Fruit fly (Drosophila melanogaster) whole organism, embryonic: Measurements from ENCODE around the gene Ndae1.
A peak's percentile ranks its signal among the peaks of the same experiment; 100 is the strongest.

ENCODE experiments used
- Abd-B ChIP-seq: fragments of 200-800 bp; sonication (Bioruptor generic); optimal IDR thresholded peaks from 2 replicates; lab custom pipeline; 2018; ENCODE audit warnings: missing biosample characterization, mild to moderate bottlenecking, missing genetic modification characterization, moderate library complexity
- Bdp1 ChIP-seq: fragments of 200-800 bp; sonication (Bioruptor generic); optimal IDR thresholded peaks from 3 replicates; lab custom pipeline; 2016; ENCODE audit warnings: missing biosample characterization, missing genetic modification characterization
- Blimp-1 ChIP-seq: fragments of 200-800 bp; sonication (Bioruptor generic); optimal IDR thresholded peaks from 3 replicates; lab custom pipeline; 2018; ENCODE audit warnings: missing biosample characterization, missing genetic modification characterization, mild to moderate bottlenecking, moderate library complexity, missing genetic modification reagents
- BtbVII ChIP-seq: fragments of 200-800 bp; sonication (Bioruptor generic); optimal IDR thresholded peaks from 3 replicates; lab custom pipeline; 2017; ENCODE audit warnings: missing biosample characterization, mild to moderate bottlenecking, missing genetic modification characterization
- Bteb2 ChIP-seq: fragments of 200-800 bp; sonication (Bioruptor generic); optimal IDR thresholded peaks from 2 replicates; lab custom pipeline; 2016; ENCODE audit warnings: missing biosample characterization, missing genetic modification characterization
- CG10321 ChIP-seq: fragments of 200-800 bp; sonication (Bioruptor generic); IDR thresholded peaks from 2 replicates; pipeline ENCODE4 v1.3.6; 2022; ENCODE audit warnings: missing biosample characterization, missing genetic modification characterization
- CG10431 ChIP-seq: fragments of 200-800 bp; sonication (Bioruptor generic); optimal IDR thresholded peaks from 3 replicates; lab custom pipeline; 2018; ENCODE audit warnings: missing biosample characterization, mild to moderate bottlenecking, missing genetic modification characterization
- CG10565 ChIP-seq: fragments of 200-800 bp; sonication (Bioruptor generic); optimal IDR thresholded peaks from 3 replicates; lab custom pipeline; 2016; ENCODE audit warnings: missing biosample characterization, mild to moderate bottlenecking, missing genetic modification characterization
- CG10654 ChIP-seq: fragments of 200-800 bp; sonication (Bioruptor generic); optimal IDR thresholded peaks from 2 replicates; lab custom pipeline; 2016; ENCODE audit warnings: missing biosample characterization, missing genetic modification characterization
- CG12391 ChIP-seq: fragments of 200-800 bp; sonication (Bioruptor generic); optimal IDR thresholded peaks from 3 replicates; lab custom pipeline; 2018; ENCODE audit warnings: missing biosample characterization, mild to moderate bottlenecking, missing genetic modification characterization, moderate library complexity
- CG13296 ChIP-seq: fragments of 200-800 bp; sonication (Bioruptor generic); optimal IDR thresholded peaks from 3 replicates; lab custom pipeline; 2018; ENCODE audit warnings: missing biosample characterization, mild to moderate bottlenecking, missing genetic modification characterization
- CG15073 ChIP-seq: fragments of 200-800 bp; sonication (Bioruptor generic); optimal IDR thresholded peaks from 2 replicates; lab custom pipeline; 2016; ENCODE audit warnings: missing biosample characterization, missing genetic modification characterization
- CG15269 ChIP-seq: fragments of 200-800 bp; sonication (Bioruptor generic); optimal IDR thresholded peaks from 2 replicates; lab custom pipeline; 2018; ENCODE audit warnings: missing biosample characterization, mild to moderate bottlenecking, missing genetic modification characterization, moderate library complexity
- CG15514 ChIP-seq: fragments of 200-800 bp; sonication (Bioruptor generic); optimal IDR thresholded peaks from 3 replicates; lab custom pipeline; 2017; ENCODE audit warnings: missing biosample characterization, missing genetic modification characterization, mild to moderate bottlenecking, moderate library complexity, missing genetic modification reagents
- CG2120 ChIP-seq: fragments of 200-800 bp; sonication (Bioruptor generic); optimal IDR thresholded peaks from 3 replicates; lab custom pipeline; 2016; ENCODE audit warnings: missing biosample characterization, missing genetic modification characterization
- CG34422 ChIP-seq: fragments of 200-800 bp; sonication (Bioruptor generic); IDR thresholded peaks from 3 replicates; pipeline ENCODE4 v1.3.6; 2022; ENCODE audit warnings: missing biosample characterization, missing genetic modification characterization
- CG3726 ChIP-seq: fragments of 200-800 bp; sonication (Bioruptor generic); IDR thresholded peaks from 3 replicates; pipeline ENCODE4, ENCODE4 v1.3.6; 2022; ENCODE audit warnings: missing biosample characterization, missing genetic modification characterization
- CG4820 ChIP-seq: fragments of 200-800 bp; sonication (Bioruptor generic); optimal IDR thresholded peaks from 3 replicates; lab custom pipeline; 2016; ENCODE audit warnings: missing biosample characterization, missing genetic modification characterization
- CG6689 ChIP-seq: fragments of 200-800 bp; sonication (Bioruptor generic); IDR thresholded peaks from 2 replicates; pipeline ENCODE4 v1.3.6; 2022; ENCODE audit warnings: missing biosample characterization, missing genetic modification characterization
- CG9727 ChIP-seq: fragments of 200-800 bp; sonication (Bioruptor generic); optimal IDR thresholded peaks from 3 replicates; lab custom pipeline; 2017; ENCODE audit warnings: missing biosample characterization, mild to moderate bottlenecking, missing genetic modification characterization
- D19A ChIP-seq: fragments of 200-800 bp; optimal IDR thresholded peaks from 3 replicates; lab custom pipeline; 2019; ENCODE audit warnings: missing biosample characterization, mild to moderate bottlenecking, missing genetic modification characterization, moderate library complexity
- Deaf1 ChIP-seq: fragments of 200-800 bp; optimal IDR thresholded peaks from 3 replicates; lab custom pipeline; 2019; ENCODE audit warnings: missing biosample characterization, mild to moderate bottlenecking, missing genetic modification characterization, moderate library complexity
- Gug ChIP-seq: fragments of 200-800 bp; sonication (Bioruptor generic); IDR thresholded peaks from 4 replicates; pipeline ENCODE4 v1.3.6; 2022; ENCODE audit warnings: missing biosample characterization, missing genetic modification characterization
- HHEX ChIP-seq: fragments of 200-800 bp; sonication (Bioruptor generic); optimal IDR thresholded peaks from 3 replicates; lab custom pipeline; 2017; ENCODE audit warnings: missing biosample characterization, mild to moderate bottlenecking, missing genetic modification characterization, missing genetic modification reagents
- Nf-YC ChIP-seq: fragments of 200-800 bp; optimal IDR thresholded peaks from 3 replicates; lab custom pipeline; 2019; ENCODE audit warnings: missing biosample characterization, mild to moderate bottlenecking, missing genetic modification characterization, moderate library complexity
- NfI ChIP-seq: fragments of 200-800 bp; sonication (Bioruptor generic); optimal IDR thresholded peaks from 3 replicates; lab custom pipeline; 2018; ENCODE audit warnings: missing biosample characterization, mild to moderate bottlenecking, missing genetic modification characterization, moderate library complexity
- Opbp ChIP-seq: fragments of 200-800 bp; sonication (Bioruptor generic); IDR thresholded peaks from 3 replicates; pipeline ENCODE4 v1.3.6; 2022; ENCODE audit warnings: missing biosample characterization, missing genetic modification characterization; ENCODE audit not compliant: partially characterized antibody
- Optix ChIP-seq: fragments of 200-800 bp; sonication (Bioruptor generic); IDR thresholded peaks from 3 replicates; pipeline ENCODE4 v1.3.6; 2022; ENCODE audit warnings: missing biosample characterization, missing genetic modification characterization
- Ssrp ChIP-seq: fragments of 200-800 bp; sonication (Bioruptor generic); optimal IDR thresholded peaks from 2 replicates; lab custom pipeline; 2018; ENCODE audit warnings: missing biosample characterization, mild to moderate bottlenecking, missing genetic modification characterization, moderate library complexity
- amos ChIP-seq: fragments of 200-800 bp; sonication (Bioruptor generic); IDR thresholded peaks from 2 replicates; pipeline ENCODE4 v1.3.6; 2022; ENCODE audit warnings: missing biosample characterization, missing genetic modification characterization; ENCODE audit not compliant: partially characterized antibody
- ase ChIP-seq: fragments of 200-800 bp; sonication (Bioruptor generic); IDR thresholded peaks from 3 replicates; pipeline ENCODE4 v1.3.6; 2022; ENCODE audit warnings: missing biosample characterization, missing genetic modification characterization
- bbx ChIP-seq: fragments of 200-800 bp; sonication (Bioruptor generic); IDR thresholded peaks from 2 replicates; pipeline ENCODE4 v1.3.6; 2022; ENCODE audit warnings: missing biosample characterization, missing genetic modification characterization; ENCODE audit not compliant: partially characterized antibody
- dmrt99B ChIP-seq: fragments of 200-800 bp; sonication (Bioruptor generic); optimal IDR thresholded peaks from 2 replicates; lab custom pipeline; 2018; ENCODE audit warnings: missing biosample characterization, mild to moderate bottlenecking, missing genetic modification characterization, moderate library complexity
- ewg ChIP-seq: fragments of 200-800 bp; sonication (Bioruptor generic); optimal IDR thresholded peaks from 3 replicates; lab custom pipeline; 2017; ENCODE audit warnings: mild to moderate bottlenecking, missing biosample characterization, missing genetic modification reagents, missing genetic modification characterization
- exex ChIP-seq: fragments of 200-800 bp; sonication (Bioruptor generic); optimal IDR thresholded peaks from 4 replicates; lab custom pipeline; 2018; ENCODE audit warnings: missing biosample characterization, mild to moderate bottlenecking, missing genetic modification characterization, moderate library complexity
- eyg ChIP-seq: fragments of 200-800 bp; sonication (Bioruptor generic); optimal IDR thresholded peaks from 3 replicates; lab custom pipeline; 2016; ENCODE audit warnings: missing biosample characterization, missing genetic modification characterization
- fd3F ChIP-seq: fragments of 200-800 bp; sonication (Bioruptor generic); optimal IDR thresholded peaks from 2 replicates; lab custom pipeline; 2018; ENCODE audit warnings: missing biosample characterization, mild to moderate bottlenecking, missing genetic modification characterization, moderate library complexity
- ftz-f1 ChIP-seq: fragments of 200-800 bp; sonication (Bioruptor generic); optimal IDR thresholded peaks from 2 replicates; lab custom pipeline; 2016; ENCODE audit warnings: missing biosample characterization, missing genetic modification characterization
- nmo ChIP-seq: fragments of 200-800 bp; sonication (Bioruptor generic); optimal IDR thresholded peaks from 2 replicates; lab custom pipeline; 2018; ENCODE audit warnings: missing biosample characterization, mild to moderate bottlenecking, missing genetic modification characterization, moderate library complexity
- onecut ChIP-seq: fragments of 200-800 bp; sonication (Bioruptor generic); IDR thresholded peaks from 2 replicates; pipeline ENCODE4 v1.3.6; 2022; ENCODE audit warnings: missing biosample characterization, missing genetic modification characterization
- prd ChIP-seq, 3 experiments: fragments of >200 bp in 2 of 3; fragments of 200-800 bp in 1 of 3; sonication (Bioruptor generic) in 1 of 3; optimal IDR thresholded peaks in 2 of 3; IDR thresholded peaks in 1 of 3; 2 replicates in 2 of 3; 3 replicates in 1 of 3; pipeline versions ENCODE4 v1.3.6 to Lab custom; 2017 to 2022; ENCODE audit warnings: missing biosample characterization in 1 of 3, missing genetic modification characterization in 1 of 3
- psq ChIP-seq: fragments of 200-800 bp; sonication (Bioruptor generic); optimal IDR thresholded peaks from 2 replicates; lab custom pipeline; 2017; ENCODE audit warnings: missing biosample characterization, missing genetic modification characterization
- pum ChIP-seq: fragments of 200-800 bp; sonication (Bioruptor generic); optimal IDR thresholded peaks from 2 replicates; lab custom pipeline; 2016; ENCODE audit warnings: missing biosample characterization, missing genetic modification characterization
- run ChIP-seq: fragments of 200-800 bp; sonication (Bioruptor generic); optimal IDR thresholded peaks from 3 replicates; lab custom pipeline; 2018; ENCODE audit warnings: missing biosample characterization, mild to moderate bottlenecking, missing genetic modification characterization
- sc ChIP-seq, 3 experiments: fragments of >200 bp in 2 of 3; fragments of 200-800 bp in 1 of 3; sonication (Bioruptor generic) in 1 of 3; optimal IDR thresholded peaks; 2 replicates in 2 of 3; 3 replicates in 1 of 3; lab custom pipeline; 2017; ENCODE audit warnings: mild to moderate bottlenecking in 1 of 3, missing biosample characterization in 1 of 3, missing genetic modification characterization in 1 of 3, missing genetic modification reagents in 1 of 3
- slou ChIP-seq: fragments of 200-800 bp; sonication (Bioruptor generic); optimal IDR thresholded peaks from 3 replicates; lab custom pipeline; 2016; ENCODE audit warnings: missing biosample characterization, missing genetic modification characterization
- trem ChIP-seq: fragments of 200-800 bp; optimal IDR thresholded peaks from 3 replicates; lab custom pipeline; 2019; ENCODE audit warnings: missing biosample characterization, mild to moderate bottlenecking, missing genetic modification characterization, moderate library complexity
- unc-4 ChIP-seq: fragments of 200-800 bp; sonication (Bioruptor generic); IDR thresholded peaks from 2 replicates; pipeline ENCODE4 v1.3.6; 2022; ENCODE audit warnings: missing biosample characterization, missing genetic modification characterization; ENCODE audit not compliant: partially characterized antibody
- zfh2 ChIP-seq: fragments of 200-800 bp; sonication (Bioruptor generic); optimal IDR thresholded peaks from 2 replicates; lab custom pipeline; 2016; ENCODE audit warnings: missing biosample characterization, missing genetic modification characterization

Gene Ndae1

DNA sequence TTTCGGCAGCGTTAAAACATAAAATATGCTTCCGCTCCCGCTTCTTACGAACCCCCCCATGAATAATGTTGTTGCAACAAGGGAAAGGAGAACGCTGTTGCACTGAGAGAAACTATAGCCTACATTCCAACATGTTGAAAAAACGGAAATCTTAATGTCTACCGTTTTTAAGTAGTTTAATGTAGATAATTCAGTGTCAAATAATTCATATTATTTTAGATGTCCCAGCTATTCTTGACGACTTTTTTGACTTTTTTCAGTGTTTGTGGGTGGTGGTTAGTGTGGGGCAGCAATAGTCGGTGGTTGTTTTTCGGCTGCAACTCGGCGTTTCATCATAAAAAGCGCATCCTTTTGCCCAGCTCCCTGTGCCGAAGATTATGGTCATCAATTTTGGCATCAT is 12.8 kb upstream of the Ndae1 start:
- TF ChIP-seq ftz-f1 (GFP tag; lab: Kevin White, UChicago) (no peak), CG15269 (peak; percentile 49), Abd-B (GFP tag; lab: Kevin White, UChicago) (peak; percentile 20), Nf-YC (tag; lab: Kevin White, UChicago) (no peak), Bdp1 (GFP tag; lab: Kevin White, UChicago) (peak; percentile 40), CG4820 (GFP tag; lab: Kevin White, UChicago) (peak; percentile 22), Bteb2 (GFP tag; lab: Kevin White, UChicago) (no peak), run (tag; lab: Kevin White, UChicago) (no peak), Optix (GFP tag; lab: Robert Waterston, UW) (peak; percentile 39; the same call in 1 of the 3 replicates), NfI (GFP tag; lab: Kevin White, UChicago) (peak; percentile 5), CG15514 (GFP tag; lab: Kevin White, UChicago) (no peak), ewg (peak; percentile 39), unc-4 (GFP tag; lab: Robert Waterston, UW) (no peak), Blimp-1 (GFP tag; lab: Kevin White, UChicago) (peak; percentile 77), CG34422 (peak; percentile 41; the same call in 2 of the 3 replicates), nmo (GFP tag; lab: Kevin White, UChicago) (peak; percentile 63), amos (no peak), onecut (peak; percentile 40; the same call in 1 of the 2 replicates), CG2120 (GFP tag; lab: Kevin White, UChicago) (peak; percentile 32), zfh2 (GFP tag; lab: Kevin White, UChicago) (no peak), eyg (peak; percentile 4), CG13296 (GFP tag; lab: Kevin White, UChicago) (no peak), BtbVII (GFP tag; lab: Kevin White, UChicago) (no peak), CG10431 (GFP tag; lab: Kevin White, UChicago) (no peak), pum (peak; percentile 48), fd3F (GFP tag; lab: Kevin White, UChicago) (no peak), D19A (tag; lab: Kevin White, UChicago) (peak; percentile 63), CG9727 (peak; percentile 46), slou (GFP tag; lab: Kevin White, UChicago) (no peak), CG10321 (no peak), Ssrp (tag; lab: Kevin White, UChicago) (peak; percentile 62), ase (GFP tag; lab: Robert Waterston, UW) (no peak), Deaf1 (tag; lab: Kevin White, UChicago) (peak; percentile 8), sc (optimal IDR thresholded peaks at IDR 0.05; lab: Kevin White, UChicago) (no peak), sc (GFP tag; optimal IDR thresholded peaks at IDR 0.05; lab: Kevin White, UChicago) (peak; percentile 52), CG3726 (no peak), CG10654 (no peak), psq (GFP tag; lab: Kevin White, UChicago) (no peak), Gug (GFP tag; lab: Robert Waterston, UW) (no peak), CG15073 (GFP tag; lab: Kevin White, UChicago) (no peak), CG6689 (GFP tag; lab: Robert Waterston, UW) (peak; percentile 55; the same call in 1 of the 2 replicates), CG12391 (tag; lab: Kevin White, UChicago) (peak; percentile 72), Opbp (no peak), CG10565 (GFP tag; lab: Kevin White, UChicago) (no peak), exex (tag; lab: Kevin White, UChicago) (no peak), trem (tag; lab: Kevin White, UChicago) (peak; percentile 52), prd (optimal IDR thresholded peaks at IDR 0.05; lab: Kevin White, UChicago) (no peak), prd (GFP tag; IDR thresholded peaks at IDR 0.05; lab: Robert Waterston, UW) (peak; percentile 63), dmrt99B (tag; lab: Kevin White, UChicago) (peak; percentile 69), bbx (GFP tag; lab: Robert Waterston, UW) (no peak), HHEX (GFP tag; lab: Kevin White, UChicago) (no peak)
